Worm (Caenorhabditis elegans): ENCODE data around the gene C11G10.1.

C11G10.1 gene

DNA sequence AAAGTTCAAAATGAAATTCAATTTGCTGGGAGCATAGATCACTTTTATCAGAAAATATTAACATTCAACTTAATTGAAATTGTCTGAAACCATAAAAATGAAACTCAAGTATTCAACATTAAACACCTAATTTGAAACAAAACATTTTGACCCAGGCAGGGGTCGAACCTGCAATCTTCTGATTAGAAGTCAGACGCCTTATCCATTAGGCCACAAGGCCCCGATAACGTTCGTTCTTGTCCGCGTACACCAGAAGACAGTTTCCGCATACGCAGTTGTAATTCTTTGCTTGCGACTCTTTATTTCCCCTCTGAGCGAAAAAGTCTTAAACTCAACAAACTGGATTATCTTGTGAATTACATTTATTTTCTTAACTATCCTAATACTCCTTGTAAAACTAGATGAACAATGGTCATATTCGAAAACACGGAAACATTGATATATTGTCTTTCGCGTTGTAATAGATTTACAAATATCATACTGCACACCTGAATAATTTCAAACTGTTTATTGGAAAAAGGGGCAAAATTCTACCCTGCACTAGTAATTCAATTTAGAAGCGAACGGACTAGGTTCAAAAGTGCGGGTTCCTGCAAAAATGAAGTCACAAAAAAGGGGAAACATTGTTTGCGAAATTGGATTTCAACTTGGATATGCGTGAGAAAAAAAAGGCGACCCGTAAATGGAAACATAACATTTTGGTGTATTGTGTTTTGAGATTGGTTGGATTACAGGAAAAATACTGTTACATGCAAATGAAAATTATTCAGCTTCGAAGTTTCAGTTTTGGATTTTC, 11.9 kb downstream of the C11G10.1 start (continued):
- no peak for TF ChIP-seq Y75B8A.6 (GFP tag; IDR thresholded peaks at IDR 0.05)
- no peak for TF ChIP-seq daf-8 (GFP tag; IDR thresholded peaks at IDR 0.05)
- TF ChIP-seq Y5F2A.4 (GFP tag; optimal IDR thresholded peaks at IDR 0.05) = no peak
- no peak for TF ChIP-seq nhr-237 (tag; optimal IDR thresholded peaks at IDR 0.05)
- TF ChIP-seq Y48G9A.11 (GFP tag; IDR thresholded peaks at IDR 0.05) = peak; percentile 68
- no peak for TF ChIP-seq saeg-2 (GFP tag; IDR thresholded peaks at IDR 0.05)
- no peak for TF ChIP-seq lin-38 (GFP tag; IDR thresholded peaks at IDR 0.05)
- TF ChIP-seq hlh-11 (tag; optimal IDR thresholded peaks at IDR 0.05) = peak; percentile 40
- TF ChIP-seq ztf-11 (tag; optimal IDR thresholded peaks at IDR 0.05) = no peak
- TF ChIP-seq lin-29 (GFP tag; IDR thresholded peaks at IDR 0.05) = no peak
- no peak for TF ChIP-seq aly-2 (tag; optimal IDR thresholded peaks at IDR 0.05)
- TF ChIP-seq tag-97 (GFP tag; IDR thresholded peaks at IDR 0.05) = no peak
- 0 out of 2 replicates have a peak, but pooled peaks have one; percentile 48 for TF ChIP-seq nhr-41 (GFP tag; IDR thresholded peaks at IDR 0.05)
- TF ChIP-seq zip-2 (tag; optimal IDR thresholded peaks at IDR 0.05) = peak; percentile 17
- peak; percentile 70 for TF ChIP-seq duxl-1 (tag; optimal IDR thresholded peaks at IDR 0.05; ENCODE audit: poor library complexity)
- no peak for TF ChIP-seq F49E8.2 (tag; optimal IDR thresholded peaks at IDR 0.05; ENCODE audit: borderline replicate concordance)
- peak; percentile 91 for TF ChIP-seq aha-1 (tag)
- no peak for TF ChIP-seq egl-27 (tag; optimal IDR thresholded peaks at IDR 0.05)
- TF ChIP-seq ceh-82 (tag; optimal IDR thresholded peaks at IDR 0.05) = no peak
- TF ChIP-seq ces-1 (GFP tag; optimal IDR thresholded peaks at IDR 0.05) = peak; percentile 47
- TF ChIP-seq ZK546.5 (tag; optimal IDR thresholded peaks at IDR 0.05) = no peak
- no peak for TF ChIP-seq hif-1 (tag; optimal IDR thresholded peaks at IDR 0.05)
- TF ChIP-seq lir-3 (tag; optimal IDR thresholded peaks at IDR 0.05) = no peak
- TF ChIP-seq mdl-1 (tag; optimal IDR thresholded peaks at IDR 0.05) = no peak
- no peak for TF ChIP-seq fos-1 (tag; optimal IDR thresholded peaks at IDR 0.05)
- no peak for TF ChIP-seq unc-130 (GFP tag; optimal IDR thresholded peaks at IDR 0.05)
- no peak for TF ChIP-seq lin-39 (tag; optimal IDR thresholded peaks at IDR 0.05)
- no peak for TF ChIP-seq rbr-2 (tag; optimal IDR thresholded peaks at IDR 0.05)
- TF ChIP-seq zip-11 (GFP tag; IDR thresholded peaks at IDR 0.05) = no peak
- TF ChIP-seq ceh-62 (tag; optimal IDR thresholded peaks at IDR 0.05) = no peak
- TF ChIP-seq nhr-77 (tag; optimal IDR thresholded peaks at IDR 0.05) = no peak
- TF ChIP-seq lin-1 (GFP tag; IDR thresholded peaks at IDR 0.05) = peak; percentile 55; the same call in 1 of the 2 replicates
- peak; percentile 83; the same call in 1 of the 2 replicates for TF ChIP-seq arid-1 (GFP tag; conservative IDR thresholded peaks at IDR 0.05)
- 0 out of 2 replicates have a peak, but pooled peaks have one; percentile 53 for TF ChIP-seq ctbp-1 (GFP tag; IDR thresholded peaks at IDR 0.05)
- TF ChIP-seq nhr-111 (GFP tag; optimal IDR thresholded peaks at IDR 0.05) = peak; percentile 63
- TF ChIP-seq skn-1 (tag; optimal IDR thresholded peaks at IDR 0.05) = no peak
- no peak for TF ChIP-seq lin-15B (tag; optimal IDR thresholded peaks at IDR 0.05)
- no peak for TF ChIP-seq pqm-1 (tag; optimal IDR thresholded peaks at IDR 0.05)
- no peak for TF ChIP-seq F44E2.7 (GFP tag; IDR thresholded peaks at IDR 0.05)

DNA sequence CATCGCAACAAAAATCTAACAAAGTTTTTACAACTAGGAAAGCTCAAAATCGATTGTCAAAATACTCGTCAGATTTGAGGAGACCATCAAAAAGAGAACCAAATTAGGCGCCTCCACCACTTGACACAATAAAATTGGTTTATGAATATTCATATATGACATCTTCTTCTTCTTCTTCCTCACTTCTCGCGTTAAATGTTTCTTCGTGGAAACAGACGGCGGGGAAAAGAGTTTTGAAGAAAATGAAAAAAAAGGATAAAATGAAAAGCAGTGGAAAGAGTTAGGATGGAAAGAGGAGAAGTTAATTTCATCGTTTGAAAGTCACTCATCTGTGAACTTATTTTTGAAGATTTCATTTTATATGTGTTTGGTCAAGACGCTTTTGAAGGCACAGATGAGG, 23.6 kb downstream of the C11G10.1 start:
- TF ChIP-seq mep-1 (tag; optimal IDR thresholded peaks at IDR 0.05) (no peak), ceh-28 (tag; optimal IDR thresholded peaks at IDR 0.05) (no peak), rbr-2 (tag; optimal IDR thresholded peaks at IDR 0.05) (no peak), attf-4 (tag; optimal IDR thresholded peaks at IDR 0.05) (no peak), ceh-62 (tag; optimal IDR thresholded peaks at IDR 0.05) (no peak), nhr-10 (tag; optimal IDR thresholded peaks at IDR 0.05) (no peak), fkh-10 (GFP tag; optimal IDR thresholded peaks at IDR 0.05) (no peak), nhr-102 (tag; optimal IDR thresholded peaks at IDR 0.05) (no peak), ctbp-1 (GFP tag; IDR thresholded peaks at IDR 0.05) (no peak), nhr-111 (GFP tag; optimal IDR thresholded peaks at IDR 0.05) (no peak), jun-1 (tag; optimal IDR thresholded peaks at IDR 0.05) (no peak), ztf-7 (tag; optimal IDR thresholded peaks at IDR 0.05) (no peak), lsy-2 (tag; optimal IDR thresholded peaks at IDR 0.05) (no peak), zip-11 (GFP tag; IDR thresholded peaks at IDR 0.05) (no peak)
